Worm (Caenorhabditis elegans): ENCODE measurements around the gene ZC239.22.

DNA sequence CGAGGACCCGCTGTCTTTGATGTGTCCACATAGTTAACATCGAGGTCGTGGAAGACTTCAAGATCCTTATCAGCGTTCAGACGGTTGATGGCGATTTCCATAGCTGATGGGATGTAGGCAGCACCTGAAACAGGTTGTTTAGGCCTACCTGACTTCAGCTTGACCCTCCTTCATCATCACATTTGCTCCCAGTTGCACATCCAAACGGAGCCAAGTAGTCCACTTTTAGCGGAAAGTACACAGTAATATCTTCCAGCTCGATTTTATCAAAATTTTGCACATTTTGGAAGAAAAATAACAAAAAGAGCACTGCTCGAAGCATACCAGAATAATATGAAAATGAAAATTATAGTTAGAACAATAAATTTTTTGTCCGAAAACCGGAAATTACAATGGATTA lies 23.7 kb downstream of the ZC239.22 start, which contains the start of gene gcy-15:
- TF ChIP-seq ama-1 (optimal IDR thresholded peaks at IDR 0.05) (no peak), ets-7 (tag; optimal IDR thresholded peaks at IDR 0.05) (no peak), hmg-4 (GFP tag; optimal IDR thresholded peaks at IDR 0.05) (no peak), ceh-13 (GFP tag; optimal IDR thresholded peaks at IDR 0.05) (no peak), tbx-11 (GFP tag; IDR thresholded peaks at IDR 0.05) (no peak), hmbx-1 (tag; optimal IDR thresholded peaks at IDR 0.05) (no peak), flt-1 (GFP tag; IDR thresholded peaks at IDR 0.05) (no peak)
